Fruit fly (Drosophila melanogaster) whole organism, prepupa: ENCODE data around the gene CG42240.

ENCODE experiments used
- CG10631 ChIP-seq: fragments of 200-800 bp; sonication (Bioruptor generic); optimal IDR thresholded peaks from 2 replicates; lab custom pipeline; 2016; ENCODE audit warnings: missing biosample characterization, missing genetic modification characterization
- CG10669 ChIP-seq: fragments of 200-800 bp; sonication (Bioruptor generic); optimal IDR thresholded peaks from 3 replicates; lab custom pipeline; 2018; ENCODE audit warnings: missing biosample characterization, mild to moderate bottlenecking, missing genetic modification characterization, moderate library complexity
- CG11762 ChIP-seq: fragments of 200-800 bp; sonication (Bioruptor generic); optimal IDR thresholded peaks from 3 replicates; lab custom pipeline; 2016; ENCODE audit warnings: missing biosample characterization, missing genetic modification characterization; ENCODE audit not compliant: insufficient read depth
- CG11902 ChIP-seq: fragments of 200-800 bp; sonication (Bioruptor generic); optimal IDR thresholded peaks from 3 replicates; lab custom pipeline; 2016; ENCODE audit warnings: missing biosample characterization, missing genetic modification characterization
- CG16779 ChIP-seq: fragments of 200-800 bp; sonication (Bioruptor generic); optimal IDR thresholded peaks from 3 replicates; lab custom pipeline; 2017; ENCODE audit warnings: missing biosample characterization, mild to moderate bottlenecking, missing genetic modification characterization
- CG3032 ChIP-seq: fragments of 200-800 bp; optimal IDR thresholded peaks from 2 replicates; lab custom pipeline; 2019; ENCODE audit warnings: missing biosample characterization, mild to moderate bottlenecking, missing genetic modification characterization, moderate library complexity
- CG31627 ChIP-seq: fragments of 200-800 bp; sonication (Bioruptor generic); optimal IDR thresholded peaks from 3 replicates; lab custom pipeline; 2016; ENCODE audit warnings: missing biosample characterization, missing genetic modification characterization
- CG32006 ChIP-seq: fragments of 200-800 bp; sonication (Bioruptor generic); optimal IDR thresholded peaks from 3 replicates; lab custom pipeline; 2017; ENCODE audit warnings: missing biosample characterization, mild to moderate bottlenecking, missing genetic modification characterization
- CG34406 ChIP-seq: fragments of 200-800 bp; sonication (Bioruptor generic); optimal IDR thresholded peaks from 3 replicates; lab custom pipeline; 2016; ENCODE audit warnings: missing biosample characterization, missing genetic modification characterization
- CG3919 ChIP-seq: fragments of 200-800 bp; sonication (Bioruptor generic); optimal IDR thresholded peaks from 3 replicates; lab custom pipeline; 2016; ENCODE audit warnings: missing biosample characterization, missing genetic modification characterization
- CG4318 ChIP-seq: fragments of 200-800 bp; sonication (Bioruptor generic); optimal IDR thresholded peaks from 3 replicates; lab custom pipeline; 2017; ENCODE audit warnings: missing biosample characterization, mild to moderate bottlenecking, missing genetic modification characterization
- CG6276 ChIP-seq: fragments of 200-800 bp; sonication (Bioruptor generic); optimal IDR thresholded peaks from 2 replicates; lab custom pipeline; 2017; ENCODE audit warnings: missing biosample characterization, mild to moderate bottlenecking, missing genetic modification characterization
- CG6792 ChIP-seq: fragments of 200-800 bp; sonication (Bioruptor generic); optimal IDR thresholded peaks from 3 replicates; lab custom pipeline; 2016; ENCODE audit warnings: missing biosample characterization, missing genetic modification characterization
- CG6808 ChIP-seq: fragments of 200-800 bp; sonication (Bioruptor generic); optimal IDR thresholded peaks from 3 replicates; lab custom pipeline; 2017; ENCODE audit warnings: missing biosample characterization, missing genetic modification characterization, mild to moderate bottlenecking, moderate library complexity, missing genetic modification reagents
- CG6854 ChIP-seq: fragments of 200-800 bp; sonication (Bioruptor generic); optimal IDR thresholded peaks from 2 replicates; lab custom pipeline; 2017; ENCODE audit warnings: missing biosample characterization, mild to moderate bottlenecking, missing genetic modification characterization
- CG7368 ChIP-seq: fragments of 200-800 bp; sonication (Bioruptor generic); optimal IDR thresholded peaks from 3 replicates; lab custom pipeline; 2016; ENCODE audit warnings: missing biosample characterization, missing genetic modification characterization
- CG8319 ChIP-seq: fragments of 200-800 bp; sonication (Bioruptor generic); optimal IDR thresholded peaks from 3 replicates; lab custom pipeline; 2016; ENCODE audit warnings: missing biosample characterization, missing genetic modification characterization
- CG9139 ChIP-seq: fragments of 200-800 bp; sonication (Bioruptor generic); optimal IDR thresholded peaks from 3 replicates; lab custom pipeline; 2017; ENCODE audit warnings: missing biosample characterization, mild to moderate bottlenecking, missing genetic modification characterization
- Eip75B ChIP-seq: fragments of 200-800 bp; sonication (Bioruptor generic); optimal IDR thresholded peaks from 3 replicates; lab custom pipeline; 2016; ENCODE audit warnings: missing biosample characterization, missing genetic modification characterization
- Eip78C ChIP-seq: fragments of 200-800 bp; sonication (Bioruptor generic); peaks from one replicate; lab custom pipeline; 2016; ENCODE audit warnings: missing biosample characterization, missing genetic modification characterization
- Eip93F ChIP-seq: fragments of 200-800 bp; sonication (Bioruptor generic); optimal IDR thresholded peaks from 2 replicates; lab custom pipeline; 2016; ENCODE audit warnings: missing biosample characterization, mild to moderate bottlenecking, missing genetic modification characterization
- Ets21C ChIP-seq: fragments of 200-800 bp; sonication (Bioruptor generic); optimal IDR thresholded peaks from 3 replicates; lab custom pipeline; 2016; ENCODE audit warnings: missing biosample characterization, missing genetic modification characterization
- Ets96B ChIP-seq: fragments of 200-800 bp; optimal IDR thresholded peaks from 2 replicates; lab custom pipeline; 2019; ENCODE audit warnings: missing biosample characterization, mild to moderate bottlenecking, missing genetic modification characterization, moderate library complexity
- Hr39 ChIP-seq: fragments of 200-800 bp; sonication (Bioruptor generic); optimal IDR thresholded peaks from 2 replicates; lab custom pipeline; 2016; ENCODE audit warnings: missing biosample characterization, missing genetic modification characterization
- Hr4 ChIP-seq: fragments of 200-800 bp; sonication (Bioruptor generic); optimal IDR thresholded peaks from 3 replicates; lab custom pipeline; 2016; ENCODE audit warnings: missing biosample characterization, missing genetic modification characterization
- Lpt ChIP-seq: fragments of 200-800 bp; sonication (Bioruptor generic); optimal IDR thresholded peaks from 3 replicates; lab custom pipeline; 2016; ENCODE audit warnings: missing biosample characterization, missing genetic modification characterization
- Met ChIP-seq: fragments of 200-800 bp; sonication (Bioruptor generic); optimal IDR thresholded peaks from 3 replicates; lab custom pipeline; 2016; ENCODE audit warnings: missing biosample characterization, missing genetic modification characterization
- OdsH ChIP-seq: fragments of 200-800 bp; sonication (Bioruptor generic); optimal IDR thresholded peaks from 3 replicates; lab custom pipeline; 2016; ENCODE audit warnings: missing biosample characterization, missing genetic modification characterization
- Sox14 ChIP-seq: fragments of 200-800 bp; sonication (Bioruptor generic); optimal IDR thresholded peaks from 3 replicates; lab custom pipeline; 2016; ENCODE audit warnings: missing biosample characterization, missing genetic modification characterization
- Sox15 ChIP-seq: fragments of 200-800 bp; sonication (Bioruptor generic); optimal IDR thresholded peaks from 3 replicates; lab custom pipeline; 2016; ENCODE audit warnings: missing biosample characterization, missing genetic modification characterization
- acj6 ChIP-seq: fragments of 200-800 bp; sonication (Bioruptor generic); optimal IDR thresholded peaks from 3 replicates; lab custom pipeline; 2016; ENCODE audit warnings: missing biosample characterization, missing genetic modification characterization
- cyc ChIP-seq: fragments of 200-800 bp; sonication (Bioruptor generic); optimal IDR thresholded peaks from 3 replicates; lab custom pipeline; 2016; ENCODE audit warnings: missing biosample characterization, missing genetic modification characterization
- dsx ChIP-seq: fragments of 200-800 bp; optimal IDR thresholded peaks from 3 replicates; lab custom pipeline; 2019; ENCODE audit warnings: missing biosample characterization, mild to moderate bottlenecking, missing genetic modification characterization, moderate library complexity; ENCODE audit not compliant: poor library complexity, severe bottlenecking
- eg ChIP-seq: fragments of 200-800 bp; sonication (Bioruptor generic); IDR thresholded peaks from 3 replicates; pipeline ENCODE4 v1.3.6; 2022; ENCODE audit warnings: missing biosample characterization, missing genetic modification characterization
- esn ChIP-seq: fragments of 200-800 bp; sonication (Bioruptor generic); optimal IDR thresholded peaks from 2 replicates; lab custom pipeline; 2016; ENCODE audit warnings: missing biosample characterization, mild to moderate bottlenecking, missing genetic modification characterization, moderate library complexity
- fd59A ChIP-seq: fragments of 200-800 bp; sonication (Bioruptor generic); optimal IDR thresholded peaks from 2 replicates; lab custom pipeline; 2017; ENCODE audit warnings: missing biosample characterization, mild to moderate bottlenecking, missing genetic modification characterization, missing genetic modification reagents
- fkh ChIP-seq: fragments of 200-800 bp; sonication (Bioruptor generic); optimal IDR thresholded peaks from 3 replicates; lab custom pipeline; 2017; ENCODE audit warnings: missing biosample characterization, mild to moderate bottlenecking, missing genetic modification characterization, moderate library complexity
- lz ChIP-seq: fragments of 200-800 bp; sonication (Bioruptor generic); optimal IDR thresholded peaks from 3 replicates; lab custom pipeline; 2016; ENCODE audit warnings: missing biosample characterization, missing genetic modification characterization
- net ChIP-seq: fragments of 200-800 bp; sonication (Bioruptor generic); optimal IDR thresholded peaks from 3 replicates; lab custom pipeline; 2016; ENCODE audit warnings: missing biosample characterization, missing genetic modification characterization
- pdm3 ChIP-seq: fragments of 200-800 bp; sonication (Bioruptor generic); optimal IDR thresholded peaks from 3 replicates; lab custom pipeline; 2016; ENCODE audit warnings: missing biosample characterization, missing genetic modification characterization
- salr ChIP-seq, 2 experiments: fragments of 200-800 bp; sonication (Bioruptor generic); optimal IDR thresholded peaks; 3 replicates each; lab custom pipeline; 2016 to 2018; ENCODE audit warnings: missing biosample characterization in 2 of 2, missing genetic modification characterization in 2 of 2, mild to moderate bottlenecking in 1 of 2
- spab ChIP-seq: fragments of 200-800 bp; sonication (Bioruptor generic); optimal IDR thresholded peaks from 2 replicates; lab custom pipeline; 2017; ENCODE audit warnings: missing biosample characterization, mild to moderate bottlenecking, missing genetic modification characterization, missing genetic modification reagents
- ss ChIP-seq, 2 experiments: fragments of 200-800 bp; sonication (Bioruptor generic); optimal IDR thresholded peaks; 2 replicates in 1 of 2; 3 replicates in 1 of 2; lab custom pipeline; 2017 to 2018; ENCODE audit warnings: mild to moderate bottlenecking in 2 of 2, missing biosample characterization in 2 of 2, missing genetic modification characterization in 2 of 2, moderate library complexity in 1 of 2
- svp ChIP-seq: fragments of 200-800 bp; sonication (Bioruptor generic); peaks from one replicate; lab custom pipeline; 2016; ENCODE audit warnings: missing biosample characterization, missing genetic modification characterization
- vri ChIP-seq: fragments of 200-800 bp; sonication (Bioruptor generic); optimal IDR thresholded peaks from 3 replicates; lab custom pipeline; 2016; ENCODE audit warnings: missing biosample characterization, mild to moderate bottlenecking, missing genetic modification characterization

The CG42240 gene

DNA sequence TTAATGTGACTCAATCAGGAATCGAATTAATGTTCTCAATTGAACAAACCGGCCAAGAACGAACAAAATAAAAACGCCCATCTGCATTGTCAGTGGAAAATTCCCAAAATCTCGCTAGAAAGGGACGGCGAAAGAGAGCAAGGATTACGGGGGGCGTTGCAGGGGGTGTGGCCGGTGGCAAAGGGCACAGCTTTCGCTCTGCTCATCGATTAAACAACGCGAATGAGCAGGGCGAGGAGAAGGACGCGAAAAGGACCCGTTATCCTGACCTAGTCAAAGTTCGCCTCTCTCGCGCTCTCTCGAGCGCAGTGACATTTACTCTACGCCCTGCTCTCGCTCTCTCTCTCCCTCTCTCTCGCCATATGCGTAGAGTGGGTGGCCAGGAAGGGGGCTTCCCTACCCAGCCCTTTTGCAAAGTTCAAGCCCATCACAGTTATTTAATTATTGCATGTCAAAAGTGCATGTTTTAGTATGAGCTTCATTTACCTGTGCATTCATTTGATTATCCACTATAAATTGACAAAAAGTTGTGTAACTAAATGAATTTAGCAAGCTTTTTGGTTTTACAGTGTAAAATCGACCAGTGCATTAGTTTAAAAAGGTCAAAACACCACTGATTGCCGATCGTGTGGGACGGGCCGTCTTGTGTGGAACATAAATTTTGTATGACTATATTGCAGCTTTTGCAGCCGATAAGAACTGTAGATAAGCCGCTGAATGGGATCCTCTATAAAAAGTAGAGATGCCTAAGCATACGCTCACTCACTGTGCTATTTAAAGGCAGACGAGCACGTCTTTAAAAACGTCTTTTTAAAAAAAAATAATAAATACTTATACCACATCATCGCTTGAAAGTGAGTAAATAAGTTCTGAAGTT, 8.3 kb downstream of the CG42240 start (continued):
- TF ChIP-seq Met (GFP tag; lab: Kevin White, UChicago) (peak; percentile 70), Ets21C (GFP tag; lab: Kevin White, UChicago) (peak; percentile 51), CG6276 (peak; percentile 26), CG11902 (GFP tag; lab: Kevin White, UChicago) (no peak), Eip93F (no peak), salr (GFP tag; optimal IDR thresholded peaks at IDR 0.05; lab: Kevin White, UChicago) (peak; percentile 20 to 46), Sox14 (GFP tag; lab: Kevin White, UChicago) (peak; percentile 79), net (GFP tag; lab: Kevin White, UChicago) (peak; percentile 58), CG6792 (peak; percentile 48), CG10669 (peak; percentile 63), CG16779 (peak; percentile 34), CG11762 (GFP tag; lab: Kevin White, UChicago) (no peak), ss (GFP tag; optimal IDR thresholded peaks at IDR 0.05; lab: Kevin White, UChicago) (peak; percentile 22 to 46), CG31627 (GFP tag; lab: Kevin White, UChicago) (peak; percentile 64), esn (GFP tag; lab: Kevin White, UChicago) (peak; percentile 76), acj6 (GFP tag; lab: Kevin White, UChicago) (peak; percentile 55)

DNA sequence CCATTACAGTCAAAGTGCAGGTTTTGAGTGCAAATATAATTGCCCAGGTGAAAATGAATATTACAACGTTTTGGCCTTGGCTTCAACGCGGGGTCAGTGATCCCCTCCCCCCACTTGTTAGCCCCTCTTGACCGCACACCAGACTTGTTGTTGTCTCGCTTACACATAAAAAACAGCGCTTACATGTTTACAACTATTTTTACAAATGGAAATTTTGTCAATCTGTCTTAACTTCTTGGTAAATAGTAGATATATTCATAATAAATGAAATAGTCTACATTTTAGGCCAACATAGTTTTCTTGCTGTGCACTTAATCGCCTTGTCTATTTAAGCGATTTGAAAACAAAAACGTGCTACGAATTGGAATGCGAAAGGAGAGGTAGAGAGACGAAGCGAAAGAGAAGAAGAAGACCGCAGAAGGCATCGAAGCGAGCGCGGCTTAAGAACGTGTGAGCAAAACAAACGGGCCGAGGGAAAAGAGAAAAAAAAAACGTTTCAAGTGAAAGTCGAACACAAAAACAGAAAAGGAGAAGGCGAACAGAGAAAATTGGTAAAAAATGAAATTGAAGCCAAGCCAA, 9.4 kb downstream of the CG42240 start:
- peak; percentile 42 for TF ChIP-seq CG4318
- no peak for TF ChIP-seq CG31627 (GFP tag; lab: Kevin White, UChicago)
- TF ChIP-seq Ets96B (tag; lab: Kevin White, UChicago): peak; percentile 87
- TF ChIP-seq Met (GFP tag; lab: Kevin White, UChicago): no peak
- peak; percentile 12 for TF ChIP-seq CG11762 (GFP tag; lab: Kevin White, UChicago)
- TF ChIP-seq CG16779: no peak
- TF ChIP-seq OdsH: peak; percentile 45
- no peak for TF ChIP-seq vri (GFP tag; lab: Kevin White, UChicago)
- TF ChIP-seq CG7368 (GFP tag; lab: Kevin White, UChicago): peak; percentile 49
- TF ChIP-seq Hr4 (GFP tag; lab: Kevin White, UChicago): peak; percentile 66
- TF ChIP-seq dsx: peak; percentile 81
- TF ChIP-seq ss (GFP tag; optimal IDR thresholded peaks at IDR 0.05; lab: Kevin White, UChicago): peak; percentile 26 to 53
- TF ChIP-seq svp (GFP tag; lab: Kevin White, UChicago): peak; percentile 82
- TF ChIP-seq CG3919 (GFP tag; lab: Kevin White, UChicago): peak; percentile 45
- peak; percentile 85 for TF ChIP-seq CG3032 (tag; lab: Kevin White, UChicago)
- TF ChIP-seq Ets21C (GFP tag; lab: Kevin White, UChicago): no peak
- no peak for TF ChIP-seq CG6854 (GFP tag; lab: Kevin White, UChicago)
- TF ChIP-seq CG10631 (GFP tag; lab: Kevin White, UChicago): peak; percentile 50
- peak; percentile 87 for TF ChIP-seq Eip78C (GFP tag; lab: Kevin White, UChicago)
- TF ChIP-seq CG8319 (GFP tag; lab: Kevin White, UChicago): no peak
- TF ChIP-seq Sox15 (GFP tag; lab: Kevin White, UChicago): no peak
- TF ChIP-seq CG6276: peak; percentile 3
- peak; percentile 47 for TF ChIP-seq spab (GFP tag; lab: Kevin White, UChicago)
- TF ChIP-seq CG6792: no peak
- TF ChIP-seq cyc (GFP tag; lab: Kevin White, UChicago): no peak
- TF ChIP-seq Eip93F: no peak
- TF ChIP-seq Hr39 (GFP tag; lab: Kevin White, UChicago): no peak
- TF ChIP-seq lz (GFP tag; lab: Kevin White, UChicago): no peak
- peak; percentile 59 for TF ChIP-seq pdm3 (GFP tag; lab: Kevin White, UChicago)
- TF ChIP-seq CG6808 (GFP tag; lab: Kevin White, UChicago): peak; percentile 31
- peak; percentile 69 for TF ChIP-seq CG32006 (GFP tag; lab: Kevin White, UChicago)
- TF ChIP-seq eg (GFP tag; lab: Robert Waterston, UW): peak; percentile 83
- peak; percentile 58 for TF ChIP-seq CG9139 (GFP tag; lab: Kevin White, UChicago)
- no peak for TF ChIP-seq fkh (GFP tag; lab: Kevin White, UChicago)
- TF ChIP-seq CG34406 (GFP tag; lab: Kevin White, UChicago): peak; percentile 8
- TF ChIP-seq Lpt (GFP tag; lab: Kevin White, UChicago): peak; percentile 63
- TF ChIP-seq CG11902 (GFP tag; lab: Kevin White, UChicago): no peak
- peak; percentile 75 for TF ChIP-seq fd59A (GFP tag; lab: Kevin White, UChicago)
- TF ChIP-seq Eip75B: peak; percentile 52
- peak in 1 of 2 experiments; percentile 76 for TF ChIP-seq salr (GFP tag; optimal IDR thresholded peaks at IDR 0.05; lab: Kevin White, UChicago)
